Worm (Caenorhabditis elegans): ENCODE results near the gene nhr-203.

- TF ChIP-seq ztf-29 (GFP tag; IDR thresholded peaks at IDR 0.05): no peak
- TF ChIP-seq ref-1 (GFP tag; conservative IDR thresholded peaks at IDR 0.05): no peak
These were observed 18.1 kb downstream of the nhr-203 start, which contains the start of gene nhr-55 for ce11 chrV:477664-478212.

All from whole organism, midembryonic.